Fruit fly (Drosophila melanogaster) ovary, adult (tissue): Measurements from ENCODE around the gene Ms.
A peak's percentile ranks its signal among the peaks of the same experiment; 100 is the strongest.

Experiments
- CG17801 ChIP-seq: fragments of 200-800 bp; optimal IDR thresholded peaks from 2 replicates; lab custom pipeline; 2019; ENCODE audit warnings: missing biosample characterization, mild to moderate bottlenecking, missing genetic modification characterization, moderate library complexity; ENCODE audit not compliant: partially characterized antibody

Ms gene

DNA sequence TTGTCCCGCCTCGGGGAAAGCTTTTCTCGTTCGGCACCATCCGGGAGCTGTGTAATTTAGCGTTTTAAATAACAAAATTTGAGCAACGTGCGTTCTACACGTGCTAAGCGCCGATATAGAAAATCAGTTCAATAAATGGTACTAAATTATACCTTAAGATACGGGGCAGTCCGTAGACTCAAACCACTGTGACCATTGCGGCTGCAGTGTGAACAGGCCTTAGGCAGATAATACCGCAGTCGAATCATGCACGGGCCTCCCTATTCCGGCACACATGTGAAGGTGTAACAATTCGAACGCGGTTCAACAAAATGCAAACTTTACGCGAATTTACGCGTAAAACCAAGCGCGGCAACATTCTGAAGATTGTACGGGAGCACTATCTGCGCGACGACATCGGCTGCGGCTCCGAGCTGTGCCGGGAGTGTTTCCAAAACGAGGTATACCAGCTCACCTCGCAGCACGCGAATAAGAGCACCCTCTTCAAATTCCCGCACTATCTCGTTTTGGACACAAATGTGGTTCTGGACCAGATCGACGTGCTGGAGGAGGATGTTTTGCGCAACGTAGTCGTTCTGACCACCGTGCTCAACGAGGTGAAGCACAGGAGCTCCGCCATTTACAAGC is 8.1 kb upstream of the Ms start, which contains the start of the genes Rrp5 and Dis3:
Gene Rrp5, minus strand, starts transcription at position 135 of the 627 bp plus-strand sequence.
Gene Dis3, plus strand, starts transcription at position 252 of the 627 bp plus-strand sequence.
- TF ChIP-seq CG17801 = no peak

DNA sequence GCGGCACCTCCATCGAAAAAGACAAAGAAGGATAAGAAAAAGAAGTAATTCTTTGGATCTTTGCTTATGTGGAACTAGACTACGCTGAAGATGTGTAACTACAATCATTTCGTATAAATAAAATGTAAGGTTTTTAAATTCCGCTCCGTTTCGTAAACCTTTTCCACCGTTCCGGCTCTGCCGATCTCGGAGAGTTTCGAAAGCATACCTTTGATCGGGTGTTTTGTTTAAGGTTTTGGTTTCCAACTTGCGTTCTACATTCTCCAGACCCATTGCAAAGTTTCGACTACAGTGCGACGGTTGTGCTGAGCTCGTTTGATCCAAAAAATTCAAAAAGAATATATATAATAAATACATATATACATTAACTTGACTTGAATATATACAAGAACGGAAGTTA is 4.7 kb upstream of the Ms start, which contains the start of gene CG6432:
Gene CG6432, plus strand, starts transcription at position 301 of the 400 bp plus-strand sequence.
- TF ChIP-seq CG17801 = no peak

DNA sequence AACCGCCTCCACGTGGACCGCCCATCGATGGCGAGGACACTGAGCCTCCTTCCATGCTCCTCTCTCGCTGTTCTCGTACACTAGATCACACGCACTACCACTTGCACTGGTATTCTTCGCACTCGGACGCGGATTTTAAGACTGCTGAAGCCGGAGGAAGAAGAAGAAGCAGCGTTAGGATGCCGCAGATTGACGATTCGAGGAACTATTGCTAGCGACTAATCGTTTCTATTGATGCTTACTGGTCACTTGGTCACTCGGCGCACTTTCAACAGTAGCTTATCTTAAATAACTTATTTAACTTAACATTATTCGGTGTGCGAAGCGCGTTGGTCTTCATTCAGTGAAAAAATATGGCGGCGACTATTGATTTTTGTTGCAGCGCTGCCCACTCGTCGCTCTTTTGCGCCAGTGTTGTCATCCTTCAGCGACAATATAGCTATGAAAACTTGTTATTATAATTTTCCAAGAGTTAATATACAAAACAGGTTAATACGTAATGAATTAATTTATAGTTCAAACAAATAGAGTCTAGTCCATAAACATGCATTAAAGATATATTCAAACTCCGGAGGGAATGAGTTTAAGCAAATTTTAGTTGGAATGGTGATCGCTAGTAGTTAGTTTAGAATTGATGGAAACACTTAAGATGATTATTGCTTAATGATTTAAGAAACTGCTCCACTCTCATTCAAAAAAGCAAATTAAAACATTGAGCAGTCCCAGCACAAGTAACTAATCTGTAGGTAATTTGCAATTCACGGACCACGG is 7.3 kb downstream of the Ms start, which contains the start of the genes CG5746 and CG6454:
Gene CG5746, minus strand, starts transcription at position 372 of the 771 bp plus-strand sequence.
Gene CG6454, plus strand, starts transcription at position 763 of the 771 bp plus-strand sequence.
- TF ChIP-seq CG17801 = peak; percentile 28

DNA sequence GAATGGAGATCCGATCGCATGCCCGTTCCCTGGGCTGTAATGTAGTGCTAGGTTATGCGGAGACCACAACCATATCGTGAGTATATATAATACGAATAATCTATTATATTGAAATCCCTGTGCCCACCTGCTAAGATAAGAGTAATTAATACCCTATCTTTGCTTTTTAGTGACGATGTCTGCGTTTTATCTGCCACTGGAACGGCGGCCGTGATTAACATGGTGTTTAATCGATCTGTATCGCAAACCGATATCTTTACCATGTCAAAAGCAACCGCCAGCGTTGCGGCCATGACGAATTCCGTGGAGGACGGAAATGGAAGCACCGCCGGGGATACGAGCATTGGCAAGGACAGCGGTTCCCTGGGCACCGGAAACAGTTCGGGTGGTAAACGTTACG is 12.1 kb downstream of the Ms start:
- no peak for TF ChIP-seq CG17801

DNA sequence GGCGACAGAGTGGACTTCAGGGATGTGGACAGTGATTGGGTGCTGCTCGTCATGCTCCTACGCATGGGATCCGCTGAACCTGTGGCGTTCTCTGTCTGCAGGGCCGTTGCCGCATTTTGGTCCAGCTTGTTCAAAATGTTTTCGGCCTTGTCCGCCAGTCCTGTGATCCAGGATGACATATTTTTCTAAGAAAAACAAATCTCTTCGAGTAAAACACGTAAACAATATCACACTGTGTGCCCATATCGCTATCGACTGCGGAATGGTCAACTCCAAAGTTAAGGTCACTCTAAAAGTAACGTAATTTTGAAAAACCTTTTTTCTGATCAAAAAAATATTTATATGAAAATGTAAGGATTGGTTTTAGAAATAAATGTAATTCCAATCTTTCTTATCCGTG is 16.3 kb downstream of the Ms start, which contains the start of gene Golgin84:
Gene Golgin84, minus strand, starts transcription at position 241 of the 400 bp plus-strand sequence.
- TF ChIP-seq CG17801 = no peak

DNA sequence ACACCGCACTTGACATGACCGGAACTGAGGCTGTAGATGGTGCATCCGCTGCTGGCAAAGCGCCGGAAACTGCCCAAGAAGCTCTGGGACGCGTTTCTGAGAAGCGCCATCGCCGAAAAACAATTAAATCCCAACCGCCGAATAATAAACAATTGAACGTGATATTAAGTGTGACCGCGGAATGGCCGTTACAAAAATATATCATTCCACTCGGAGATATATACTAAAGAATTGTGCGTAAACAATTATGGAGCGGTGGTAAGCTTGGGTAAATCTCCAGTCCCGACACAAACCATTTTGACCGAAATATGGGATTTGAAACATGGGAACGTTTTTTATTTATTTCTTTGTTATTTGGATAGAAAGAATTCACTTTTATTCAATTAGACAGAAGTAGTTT is 18.6 kb downstream of the Ms start, which contains the start of gene CG18528:
Gene CG18528, minus strand, starts transcription at position 188 of the 400 bp plus-strand sequence.
- TF ChIP-seq CG17801 = no peak

DNA sequence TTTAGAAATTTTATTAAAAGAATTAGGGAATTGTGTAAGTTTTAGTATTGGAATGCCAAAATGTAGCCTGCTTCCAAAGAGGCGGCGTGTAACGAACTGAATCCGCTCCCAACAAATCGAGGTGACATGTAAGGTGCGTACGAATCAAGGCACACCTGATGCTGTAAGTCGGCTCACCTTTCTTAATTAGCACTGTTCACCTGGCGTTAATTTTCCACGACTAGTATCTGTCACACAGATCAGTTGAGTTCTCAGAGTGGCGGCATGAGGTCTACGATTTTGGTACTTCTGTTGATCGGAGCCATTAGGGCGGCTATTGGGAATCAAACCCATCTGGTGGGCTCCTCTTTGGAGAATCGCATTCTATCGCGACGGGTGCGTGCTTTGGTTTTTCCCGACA is 20.2 kb downstream of the Ms start, which contains the start of the genes CG5762 and CG33339:
Gene CG5762, minus strand, starts transcription at position 101 of the 400 bp plus-strand sequence.
Gene CG33339, plus strand, starts transcription at position 265 of the 400 bp plus-strand sequence.
- TF ChIP-seq CG17801 = no peak

DNA sequence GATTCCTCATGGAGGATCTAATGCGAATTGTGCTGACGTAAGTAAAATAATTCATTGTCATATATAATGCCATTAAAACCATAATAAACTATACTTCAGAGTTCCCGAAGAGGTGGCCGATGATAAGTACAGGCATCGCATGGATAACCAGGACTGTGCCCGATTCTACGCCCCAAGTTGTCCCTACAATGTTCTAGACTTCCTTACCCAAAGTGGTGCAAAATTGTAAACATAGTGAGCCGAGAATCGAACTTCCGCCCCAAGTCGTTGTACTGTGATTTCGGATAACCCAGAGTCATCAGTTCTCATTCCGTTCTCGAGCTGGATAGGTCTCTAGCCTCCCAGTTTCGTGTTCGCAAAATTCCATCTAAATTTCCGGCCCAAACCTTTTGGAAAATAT is 21.5 kb downstream of the Ms start, which contains the start of gene CG33340:
Gene CG33340, plus strand, starts transcription at position 301 of the 400 bp plus-strand sequence.
- no peak for TF ChIP-seq CG17801

DNA sequence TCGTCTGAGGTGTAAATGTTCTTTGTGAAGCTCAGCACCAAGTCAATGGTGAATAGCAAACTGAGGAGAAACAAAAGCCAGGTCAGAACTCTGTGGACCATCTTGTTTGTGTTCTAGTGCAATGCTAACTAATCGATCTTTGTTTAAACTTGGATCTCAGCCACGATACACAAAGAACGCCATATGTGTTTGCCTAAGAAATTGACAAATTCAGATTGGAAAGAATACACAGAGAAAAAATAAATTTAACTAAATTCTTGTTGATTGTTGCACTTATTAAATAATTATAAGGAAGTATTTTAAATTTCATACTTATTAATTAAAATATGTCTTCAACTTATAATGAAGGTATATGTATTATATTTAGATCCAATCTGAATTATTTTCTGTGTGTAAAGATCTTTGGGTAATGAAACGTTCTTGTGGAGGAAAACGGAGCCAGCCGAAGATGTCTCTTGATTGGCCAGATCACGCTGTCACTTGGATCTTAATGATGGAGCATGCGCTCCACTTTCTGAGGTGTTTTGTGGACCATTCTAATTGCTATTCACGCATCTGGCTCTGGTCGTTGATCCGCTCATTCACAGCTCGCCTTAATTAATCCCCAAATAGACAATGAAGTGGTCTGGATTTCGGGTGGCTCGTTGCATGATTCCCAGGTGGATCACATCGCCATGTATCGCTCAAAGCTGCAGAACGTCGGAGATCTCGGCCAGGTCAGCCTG is 23.7 kb downstream of the Ms start, which contains the start of the genes CG17784 and CG13613:
Gene CG17784, minus strand, starts transcription at position 101 of the 725 bp plus-strand sequence.
Gene CG13613, plus strand, starts transcription at position 675 of the 725 bp plus-strand sequence.
- TF ChIP-seq CG17801 = no peak

DNA sequence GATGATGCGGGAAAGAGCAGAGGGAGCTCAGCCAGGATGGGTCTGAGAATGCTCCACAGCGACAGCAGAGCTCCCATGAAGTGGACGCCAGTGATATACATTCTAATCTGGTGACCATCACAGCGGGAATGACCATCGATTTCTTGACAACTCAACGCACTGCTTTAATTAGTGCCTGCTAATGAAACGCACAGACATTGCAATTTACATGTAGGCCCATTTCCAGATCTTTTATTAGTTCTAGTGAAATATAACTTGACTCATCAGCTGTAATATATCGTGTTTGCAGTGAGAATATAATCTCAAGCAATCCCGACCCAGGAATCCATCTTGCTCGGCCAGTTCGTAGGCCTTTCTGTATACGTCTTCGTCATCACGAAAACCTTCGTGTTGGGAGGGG is 25.8 kb downstream of the Ms start, which contains the start of gene CG42811:
Gene CG42811, minus strand, starts transcription at position 101 of the 400 bp plus-strand sequence.
- TF ChIP-seq CG17801 = no peak

DNA sequence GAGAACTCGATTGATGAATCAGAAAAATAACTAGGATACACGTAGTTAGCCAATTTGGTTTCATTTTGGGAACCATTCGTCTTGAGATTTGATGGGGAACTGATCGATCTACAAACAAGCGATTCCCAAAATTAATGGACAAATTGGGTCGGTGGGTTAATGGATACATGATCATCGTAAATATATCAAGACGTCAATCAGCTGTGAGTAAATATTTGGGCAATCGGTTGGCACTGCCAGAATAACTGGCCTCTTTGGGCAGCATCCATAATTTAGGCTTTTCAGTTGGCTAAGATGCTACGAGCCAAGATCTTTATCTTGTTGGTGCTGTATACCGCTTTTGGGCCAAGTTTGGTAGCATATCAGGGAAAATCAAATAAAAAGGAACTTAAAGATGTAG is 26.7 kb downstream of the Ms start, which contains the start of the genes CG42812 and CG33341:
Gene CG42812, minus strand, starts transcription at position 101 of the 400 bp plus-strand sequence.
Gene CG33341, plus strand, starts transcription at position 295 of the 400 bp plus-strand sequence.
- TF ChIP-seq CG17801 = no peak

DNA sequence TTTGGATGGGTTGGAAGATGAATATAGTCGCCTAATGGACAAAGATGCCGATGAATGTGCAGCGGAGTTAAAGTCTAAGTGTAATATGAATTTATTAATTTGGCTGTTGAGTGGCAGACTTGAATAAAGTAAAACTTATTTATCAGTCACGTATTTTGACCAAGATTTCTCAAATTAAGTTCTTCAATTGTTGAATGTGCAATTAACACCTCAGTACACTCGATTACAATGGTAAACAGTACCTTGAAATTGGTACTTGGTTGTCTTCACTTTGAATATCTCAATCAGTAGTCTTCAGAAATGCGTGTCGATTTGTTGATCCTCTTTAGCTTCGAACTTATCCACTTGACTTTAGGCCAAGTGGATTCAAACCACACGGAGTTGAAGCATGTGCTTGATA is 27.9 kb downstream of the Ms start, which contains the start of gene CG13614:
Gene CG13614, plus strand, starts transcription at position 301 of the 400 bp plus-strand sequence.
- TF ChIP-seq CG17801 = no peak

DNA sequence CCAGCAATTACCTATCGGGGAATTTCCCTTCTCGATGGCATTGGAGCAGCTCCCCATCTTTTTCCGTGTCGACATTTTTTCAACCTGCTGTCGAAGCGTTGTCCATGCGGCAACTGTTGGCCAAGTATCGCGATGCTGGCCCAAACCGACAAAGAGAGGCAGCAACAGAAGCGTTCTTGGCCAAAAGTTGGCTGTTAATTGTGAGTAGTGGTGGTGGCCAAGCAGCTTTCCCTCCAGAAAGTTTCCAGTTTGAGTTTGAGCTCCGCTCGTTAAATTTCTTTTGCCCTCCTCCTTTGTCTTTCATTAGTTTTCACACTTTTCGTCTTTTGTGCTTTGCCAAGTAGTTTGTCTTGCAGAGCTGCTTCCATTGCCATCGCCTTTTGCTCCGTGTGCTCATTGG is 31.3 kb downstream of the Ms start, which contains the start of gene CG17782:
Gene CG17782, minus strand, starts transcription at position 101 of the 400 bp plus-strand sequence.
- no peak for TF ChIP-seq CG17801

DNA sequence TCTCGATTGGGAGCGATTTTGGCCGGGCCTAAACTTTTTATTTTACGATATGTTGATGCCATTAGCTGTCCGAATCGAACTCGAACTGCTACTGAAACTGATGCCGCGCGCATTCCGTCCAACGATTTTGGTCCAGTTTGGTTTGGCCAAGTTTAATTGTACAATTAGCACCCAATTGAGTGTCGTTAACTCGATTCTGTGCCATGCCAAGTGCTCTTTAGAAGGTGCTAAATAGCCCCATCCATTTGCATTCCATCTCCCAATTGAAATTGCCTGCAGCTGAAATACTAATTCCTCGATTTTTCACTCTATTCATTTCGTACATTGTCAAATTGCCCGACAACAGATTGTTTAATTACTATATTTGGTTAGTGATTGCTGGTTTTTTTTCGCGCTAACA is 34.2 kb downstream of the Ms start, which contains the start of gene CG17781:
Gene CG17781, minus strand, starts transcription at position 101 of the 400 bp plus-strand sequence.
- TF ChIP-seq CG17801 = no peak

DNA sequence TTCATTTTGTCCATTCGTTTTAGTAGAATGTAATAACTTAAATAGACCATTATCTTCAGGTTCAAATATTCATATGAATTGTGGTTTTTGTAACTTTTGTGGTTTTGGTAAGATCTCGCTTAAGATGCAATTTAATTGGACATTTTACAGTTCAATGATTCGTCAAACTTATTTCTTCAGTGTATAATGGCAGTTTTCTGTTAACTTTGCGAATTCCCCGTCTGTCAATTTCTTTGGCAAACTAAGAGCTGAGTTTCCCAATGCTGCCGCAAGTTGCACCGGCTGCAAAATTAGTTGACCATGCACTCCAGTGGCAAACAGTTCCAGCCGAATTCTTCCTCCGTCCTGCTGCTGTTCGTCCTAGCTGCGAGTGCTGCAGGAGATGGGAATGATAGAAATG is 35.2 kb downstream of the Ms start, which contains the start of gene CG33342:
Gene CG33342, plus strand, starts transcription at position 301 of the 400 bp plus-strand sequence.
- no peak for TF ChIP-seq CG17801
